Fruit fly (Drosophila melanogaster) whole organism, wandering third instar larva: ENCODE data around the gene Ge-1.
A peak's percentile ranks its signal among the peaks of the same experiment; 100 is the strongest.

Experiments used
- Abd-B ChIP-seq: fragments of >200 bp; optimal IDR thresholded peaks from 2 replicates; lab custom pipeline; 2017; ENCODE audit warnings: missing biosample characterization, missing genetic modification characterization
- CG32264 ChIP-seq: fragments of 200-800 bp; sonication (Bioruptor generic); optimal IDR thresholded peaks from 2 replicates; lab custom pipeline; 2016; ENCODE audit warnings: missing biosample characterization, missing genetic modification characterization
- CG9705 ChIP-seq: fragments of 200-800 bp; sonication (Bioruptor generic); optimal IDR thresholded peaks from 2 replicates; lab custom pipeline; 2018; ENCODE audit warnings: missing biosample characterization, mild to moderate bottlenecking, missing genetic modification characterization
- CrebA ChIP-seq: fragments of 200-800 bp; sonication (Bioruptor generic); optimal IDR thresholded peaks from 2 replicates; lab custom pipeline; 2016; ENCODE audit warnings: missing biosample characterization, mild to moderate bottlenecking, missing genetic modification characterization, borderline replicate concordance
- Dfd ChIP-seq: fragments of >200 bp; optimal IDR thresholded peaks from 2 replicates; lab custom pipeline; 2017; ENCODE audit warnings: missing biosample characterization, missing genetic modification characterization
- Dif ChIP-seq: fragments of 200-275, 200-300 bp; sonication (Bioruptor generic); optimal IDR thresholded peaks from 2 replicates; lab custom pipeline; 2018; ENCODE audit warnings: missing biosample characterization, missing genetic modification characterization; ENCODE audit not compliant: partially characterized antibody
- GATAd ChIP-seq: sonication (Bioruptor generic); optimal IDR thresholded peaks from 2 replicates; lab custom pipeline; 2016; ENCODE audit warnings: missing biosample characterization, missing genetic modification characterization
- HLH106 ChIP-seq: fragments of 200-800 bp; optimal IDR thresholded peaks from 3 replicates; lab custom pipeline; 2019; ENCODE audit warnings: missing biosample characterization, mild to moderate bottlenecking, missing genetic modification characterization, moderate library complexity
- Hnf4 ChIP-seq: fragments of 200-800 bp; sonication (Bioruptor generic); optimal IDR thresholded peaks from 2 replicates; lab custom pipeline; 2016; ENCODE audit warnings: missing biosample characterization, mild to moderate bottlenecking, missing genetic modification characterization
- Hr78 ChIP-seq: fragments of >200 bp; optimal IDR thresholded peaks from 2 replicates; lab custom pipeline; 2017; ENCODE audit warnings: missing biosample characterization, missing genetic modification characterization
- Hr83 ChIP-seq: fragments of 200-300 bp; sonication (Bioruptor generic); optimal IDR thresholded peaks from 2 replicates; lab custom pipeline; 2016; ENCODE audit warnings: missing biosample characterization, mild to moderate bottlenecking, missing genetic modification characterization, moderate library complexity; ENCODE audit not compliant: poor library complexity, severe bottlenecking
- Jra ChIP-seq: sonication (Bioruptor generic); optimal IDR thresholded peaks from 2 replicates; lab custom pipeline; 2016; ENCODE audit warnings: missing biosample characterization, missing genetic modification characterization
- Myc ChIP-seq: fragments of >200 bp; optimal IDR thresholded peaks from 2 replicates; lab custom pipeline; 2017
- Rel ChIP-seq, 2 experiments: fragments of 200-800 bp; sonication (Bioruptor generic) in 1 of 2; optimal IDR thresholded peaks; 2 replicates in 1 of 2; 3 replicates in 1 of 2; lab custom pipeline; 2016 to 2019; ENCODE audit warnings: mild to moderate bottlenecking in 2 of 2, missing biosample characterization in 2 of 2, missing genetic modification characterization in 2 of 2, moderate library complexity in 1 of 2
- Vsx2 ChIP-seq: fragments of 200-300, 225-300 bp; sonication (Bioruptor generic); optimal IDR thresholded peaks from 2 replicates; lab custom pipeline; 2018; ENCODE audit warnings: missing biosample characterization, missing genetic modification characterization; ENCODE audit not compliant: partially characterized antibody
- br ChIP-seq: fragments of 200-800 bp; sonication (Bioruptor generic); optimal IDR thresholded peaks from 2 replicates; lab custom pipeline; 2016; ENCODE audit warnings: missing biosample characterization, missing genetic modification characterization
- dl ChIP-seq, 2 experiments: fragments of 175-275, 200-275 bp in 1 of 2; fragments of 200-275 bp in 1 of 2; sonication (Bioruptor generic); optimal IDR thresholded peaks; lab custom pipeline; 2018; ENCODE audit warnings: mild to moderate bottlenecking in 2 of 2, missing biosample characterization in 2 of 2, missing genetic modification characterization in 2 of 2, moderate library complexity in 2 of 2; ENCODE audit not compliant: partially characterized antibody in 2 of 2, insufficient read depth in 1 of 2
- dsf ChIP-seq: sonication (Bioruptor generic); optimal IDR thresholded peaks from 2 replicates; lab custom pipeline; 2016; ENCODE audit warnings: missing biosample characterization, missing genetic modification characterization, borderline replicate concordance
- ey ChIP-seq: fragments of 200-800 bp; sonication (Bioruptor generic); optimal IDR thresholded peaks from 2 replicates; lab custom pipeline; 2016; ENCODE audit warnings: missing biosample characterization, missing genetic modification characterization
- fru ChIP-seq: fragments of 200-800 bp; sonication (Bioruptor generic); optimal IDR thresholded peaks from 3 replicates; lab custom pipeline; 2016; ENCODE audit warnings: missing biosample characterization, mild to moderate bottlenecking, missing genetic modification characterization
- h ChIP-seq: fragments of 200-800 bp; sonication (Bioruptor generic); optimal IDR thresholded peaks from 3 replicates; lab custom pipeline; 2016; ENCODE audit warnings: missing biosample characterization, mild to moderate bottlenecking, missing genetic modification characterization
- jim ChIP-seq: fragments of 175-275, 200-325 bp; sonication (Bioruptor generic); optimal IDR thresholded peaks from 2 replicates; lab custom pipeline; 2016; ENCODE audit warnings: missing biosample characterization, mild to moderate bottlenecking, missing genetic modification characterization
- lola ChIP-seq: fragments of >200 bp; optimal IDR thresholded peaks from 2 replicates; lab custom pipeline; 2017; ENCODE audit warnings: missing biosample characterization, missing genetic modification characterization
- pan ChIP-seq: fragments of >200 bp; optimal IDR thresholded peaks from 2 replicates; lab custom pipeline; 2017
- psq ChIP-seq: fragments of 200-800 bp; sonication (Bioruptor generic); optimal IDR thresholded peaks from 3 replicates; lab custom pipeline; 2017; ENCODE audit warnings: missing biosample characterization, mild to moderate bottlenecking, missing genetic modification characterization, moderate library complexity
- rgr ChIP-seq: fragments of 200-800 bp; sonication (Bioruptor generic); optimal IDR thresholded peaks from 3 replicates; lab custom pipeline; 2016; ENCODE audit warnings: missing biosample characterization, mild to moderate bottlenecking, missing genetic modification characterization
- sage ChIP-seq: fragments of 200-800 bp; sonication (Bioruptor generic); optimal IDR thresholded peaks from 2 replicates; lab custom pipeline; 2016; ENCODE audit warnings: missing biosample characterization, mild to moderate bottlenecking, missing genetic modification characterization
- sv ChIP-seq: fragments of 200-800 bp; sonication (Bioruptor generic); optimal IDR thresholded peaks from 3 replicates; lab custom pipeline; 2016; ENCODE audit warnings: missing biosample characterization, missing genetic modification characterization
- usp ChIP-seq: fragments of >200 bp; optimal IDR thresholded peaks from 2 replicates; lab custom pipeline; 2017; ENCODE audit warnings: missing biosample characterization, missing genetic modification characterization
- woc ChIP-seq: sonication (Bioruptor generic); optimal IDR thresholded peaks from 2 replicates; lab custom pipeline; 2016; ENCODE audit warnings: missing biosample characterization, mild to moderate bottlenecking, missing genetic modification characterization

Gene Ge-1

DNA sequence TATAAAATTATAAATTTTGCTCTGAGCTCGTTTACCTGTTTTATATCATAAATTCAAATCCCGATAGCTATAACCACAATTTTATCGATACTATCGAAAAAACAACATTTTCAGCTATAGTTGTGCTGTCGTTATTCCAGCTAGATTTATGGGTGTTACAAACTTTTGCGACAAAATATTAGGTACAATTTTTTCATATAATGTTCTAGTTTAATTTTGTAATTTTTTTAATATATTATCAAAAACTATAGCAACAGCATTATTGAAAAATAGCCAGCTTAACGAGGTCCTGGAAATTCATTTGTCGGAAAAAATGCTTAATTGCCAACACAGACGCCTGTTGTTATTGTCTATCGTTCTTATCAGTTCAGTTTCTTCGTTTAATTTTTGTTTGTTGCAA lies 9.6 kb downstream of the Ge-1 start, which contains the start of gene Wdr59:
TSS of gene Wdr59 (plus strand) at position 334 of the 400 bp plus-strand sequence.
- TF ChIP-seq Dif (GFP tag; lab: Kevin White, UChicago) (no peak), sv (GFP tag; lab: Kevin White, UChicago) (peak; percentile 49), woc (GFP tag; lab: Kevin White, UChicago) (peak; percentile 87), Myc (peak; percentile 96), psq (GFP tag; lab: Kevin White, UChicago) (peak; percentile 13)

DNA sequence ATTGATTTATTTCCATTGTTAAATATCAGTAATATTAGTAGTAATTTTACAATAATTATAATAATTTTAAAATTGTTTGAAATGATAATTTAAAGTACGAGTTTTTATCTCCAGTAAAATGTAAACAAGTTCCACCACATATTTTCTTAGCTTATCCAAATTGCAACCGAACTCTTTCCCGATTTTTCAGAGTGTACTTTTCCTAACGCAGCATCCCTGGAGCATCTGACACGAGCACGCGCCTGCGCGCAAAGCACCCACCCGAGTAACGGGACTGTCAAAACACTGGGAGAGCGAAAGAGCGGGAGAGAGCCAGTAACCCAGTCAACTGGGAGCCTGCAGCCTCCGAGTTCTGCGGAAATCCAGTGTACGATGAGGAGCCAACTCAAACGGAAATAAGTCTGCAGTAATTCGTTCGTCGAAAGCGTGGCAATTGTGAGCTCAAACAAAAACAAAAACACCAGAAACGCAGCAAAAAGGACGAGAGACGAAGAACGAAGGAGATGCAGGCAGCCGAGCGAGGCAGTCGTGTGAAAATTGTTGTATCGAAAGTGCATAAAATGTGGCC lies 14.2 kb downstream of the Ge-1 start, which contains the start of gene CG16854:
TSS of gene CG16854 (plus strand) at position 365 of the 568 bp plus-strand sequence.
- TF ChIP-seq Dif (GFP tag; lab: Kevin White, UChicago) (peak; percentile 11), rgr (GFP tag; lab: Kevin White, UChicago) (no peak)

DNA sequence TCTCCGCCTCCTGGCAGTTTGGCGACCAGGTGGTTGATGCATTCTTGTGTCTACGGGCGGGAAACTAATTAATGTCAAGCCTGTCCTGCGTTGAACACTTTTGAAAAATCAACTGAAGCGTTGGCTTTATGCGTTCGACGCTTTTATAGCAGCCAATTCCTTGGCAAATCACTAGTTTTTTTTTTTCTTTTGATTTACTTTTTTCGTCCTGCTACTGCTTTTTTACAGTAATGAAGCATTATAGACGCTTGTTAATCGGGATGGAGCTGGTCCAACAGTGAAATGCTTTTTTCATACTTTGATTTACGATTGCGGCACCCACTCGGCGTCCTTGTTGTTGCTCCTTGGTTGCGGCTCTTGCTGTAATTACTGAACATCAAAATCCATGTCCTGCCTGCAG lies 15.6 kb downstream of the Ge-1 start, which contains the start of gene AstCC:
TSS of gene AstCC (minus strand) at position 101 of the 400 bp plus-strand sequence.
- no peak for TF ChIP-seq CG32264 (GFP tag; lab: Kevin White, UChicago)
- TF ChIP-seq psq (GFP tag; lab: Kevin White, UChicago): no peak
- no peak for TF ChIP-seq Hr83 (GFP tag; lab: Kevin White, UChicago)
- no peak for TF ChIP-seq Jra (GFP tag; lab: Kevin White, UChicago)
- no peak for TF ChIP-seq fru (GFP tag; lab: Kevin White, UChicago)
- no peak for TF ChIP-seq h (GFP tag; lab: Kevin White, UChicago)
- TF ChIP-seq GATAd (GFP tag; lab: Kevin White, UChicago): no peak
- no peak for TF ChIP-seq Vsx2 (GFP tag; lab: Kevin White, UChicago)
- no peak for TF ChIP-seq CrebA (GFP tag; lab: Kevin White, UChicago)
- TF ChIP-seq CG9705 (GFP tag; lab: Kevin White, UChicago): no peak
- TF ChIP-seq sage (GFP tag; lab: Kevin White, UChicago): no peak
- TF ChIP-seq Dif (GFP tag; lab: Kevin White, UChicago): no peak
- no peak for TF ChIP-seq ey
- no peak for TF ChIP-seq Myc
- TF ChIP-seq Hnf4: no peak
- TF ChIP-seq jim (GFP tag; lab: Kevin White, UChicago): no peak
- TF ChIP-seq dsf (GFP tag; lab: Kevin White, UChicago): no peak
- no peak for TF ChIP-seq rgr (GFP tag; lab: Kevin White, UChicago)

DNA sequence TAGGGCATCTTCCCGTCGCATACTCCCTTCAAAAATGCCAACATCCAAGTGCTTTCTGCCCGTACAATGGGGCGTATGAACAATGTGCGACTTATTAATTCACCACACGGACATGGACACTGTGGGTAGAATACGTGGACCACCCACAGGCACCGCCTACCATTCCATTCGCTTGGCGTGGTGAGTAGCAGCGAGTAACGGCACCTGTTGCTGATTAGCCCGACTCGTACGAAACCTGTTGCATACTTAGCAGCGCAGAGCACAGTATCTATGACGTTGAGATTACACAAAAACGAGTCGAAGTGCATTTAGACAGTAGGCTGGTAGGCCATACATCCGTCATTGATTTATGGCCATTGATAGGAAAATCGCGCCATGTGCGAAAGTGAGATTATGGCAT lies 18.7 kb downstream of the Ge-1 start:
- no peak for TF ChIP-seq sv (GFP tag; lab: Kevin White, UChicago)
- TF ChIP-seq Myc: peak; percentile 6

DNA sequence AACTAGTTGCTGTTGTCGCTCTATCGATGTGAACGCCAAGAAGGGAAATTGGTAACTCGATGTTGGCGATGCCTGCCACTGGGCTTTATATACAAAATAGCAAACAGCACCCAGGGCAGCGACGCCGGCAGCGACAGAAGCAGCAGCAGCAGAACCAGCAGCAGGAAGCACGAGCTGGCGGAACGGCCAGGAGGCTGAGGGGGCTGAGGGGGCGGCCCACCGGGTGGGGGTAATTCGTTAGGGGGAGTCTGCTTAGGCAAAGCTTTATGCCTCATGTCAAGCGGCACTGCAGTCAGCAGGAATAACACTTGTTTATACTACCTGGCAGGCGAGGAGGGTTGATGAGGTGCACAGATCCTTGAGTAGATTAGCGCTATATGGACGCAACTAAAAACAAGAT lies 19.4 kb downstream of the Ge-1 start, which contains the start of gene AstC:
TSS of gene AstC (minus strand) at position 63 of the 400 bp plus-strand sequence.
- TF ChIP-seq Dfd (GFP tag; lab: Kevin White, UChicago) (peak; percentile 98), Hnf4 (no peak)

DNA sequence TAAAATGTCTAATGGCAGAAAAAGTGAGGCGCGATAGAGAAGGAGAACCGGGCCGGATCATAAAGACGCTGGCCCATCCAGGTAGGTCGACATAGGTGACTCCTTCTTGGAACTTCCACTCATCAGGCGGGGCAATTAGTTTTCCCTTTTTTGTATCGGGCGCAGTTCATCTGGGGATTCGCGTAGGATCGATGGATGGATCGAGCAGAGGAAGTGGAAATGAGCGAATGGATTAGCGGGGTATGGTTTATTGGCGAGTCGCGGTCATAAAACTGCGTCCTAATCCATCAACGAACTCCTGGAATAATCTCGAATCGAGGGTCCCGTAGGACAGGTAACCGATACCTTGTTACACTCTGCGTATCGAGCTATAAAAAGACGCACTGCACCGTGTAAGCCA lies 25.6 kb downstream of the Ge-1 start, which contains the start of gene CG43725:
TSS of gene CG43725 (plus strand) at position 400 of the 400 bp plus-strand sequence.
- TF ChIP-seq jim (GFP tag; lab: Kevin White, UChicago) (no peak), HLH106 (tag; lab: Kevin White, UChicago) (no peak), Hr83 (GFP tag; lab: Kevin White, UChicago) (no peak), Abd-B (GFP tag; lab: Kevin White, UChicago) (no peak), dl (GFP tag; optimal IDR thresholded peaks at IDR 0.05; lab: Kevin White, UChicago; ENCODE audit: insufficient read depth in 1 of 2, partially characterized antibody in 2 of 2) (no peak), dsf (GFP tag; lab: Kevin White, UChicago) (no peak), Hr78 (GFP tag; lab: Kevin White, UChicago) (no peak), Myc (no peak), lola (GFP tag; lab: Kevin White, UChicago) (no peak), usp (no peak), fru (GFP tag; lab: Kevin White, UChicago) (no peak), Vsx2 (GFP tag; lab: Kevin White, UChicago) (no peak), Jra (GFP tag; lab: Kevin White, UChicago) (no peak), rgr (GFP tag; lab: Kevin White, UChicago) (no peak), Rel (GFP tag; optimal IDR thresholded peaks at IDR 0.05; lab: Kevin White, UChicago) (no peak), Rel (tag; optimal IDR thresholded peaks at IDR 0.05; lab: Kevin White, UChicago) (no peak), CG9705 (GFP tag; lab: Kevin White, UChicago) (no peak), Dfd (GFP tag; lab: Kevin White, UChicago) (no peak), pan (no peak), GATAd (GFP tag; lab: Kevin White, UChicago) (no peak), br (no peak)
- TF ChIP-seq, all 38 proteins: peak for 0
